Worm (Caenorhabditis elegans) whole organism, mixed stage, embryonic: ENCODE data around the gene F48A11.4.

Experiments used
- M03D4.4 ChIP-seq: sonication (generic microtip); optimal IDR thresholded peaks from 2 replicates; lab custom pipeline; 2017; ENCODE audit warnings: mild to moderate bottlenecking, missing genetic modification characterization, missing compliant biosample characterization
- bed-3 ChIP-seq: fragments of 200-800 bp; sonication (Bioruptor generic); optimal IDR thresholded peaks from 3 replicates; lab custom pipeline; 2018; ENCODE audit warnings: mild to moderate bottlenecking, missing genetic modification characterization, moderate library complexity, missing compliant biosample characterization
- blmp-1 ChIP-seq: fragments of 150-350 bp; optimal IDR thresholded peaks from 2 replicates; lab custom pipeline; 2014; ENCODE audit warnings: missing biosample characterization, missing genetic modification characterization
- ceh-39 ChIP-seq: fragments of 150-350 bp; optimal IDR thresholded peaks from 2 replicates; lab custom pipeline; 2014; ENCODE audit warnings: missing biosample characterization, missing genetic modification characterization
- ceh-43 ChIP-seq: fragments of 200-800 bp; sonication (Bioruptor generic); optimal IDR thresholded peaks from 2 replicates; lab custom pipeline; 2018; ENCODE audit warnings: mild to moderate bottlenecking, missing genetic modification characterization, moderate library complexity, missing compliant biosample characterization
- ceh-83 ChIP-seq: fragments of 200-800 bp; sonication (Bioruptor generic); optimal IDR thresholded peaks from 2 replicates; lab custom pipeline; 2018; ENCODE audit warnings: mild to moderate bottlenecking, missing genetic modification characterization, missing compliant biosample characterization
- ces-1 ChIP-seq: fragments of 150-350 bp; optimal IDR thresholded peaks from 2 replicates; lab custom pipeline; 2014; ENCODE audit warnings: missing biosample characterization, missing genetic modification reagents, missing genetic modification characterization
- cnd-1 ChIP-seq: fragments of 200-800 bp; sonication (Bioruptor generic); optimal IDR thresholded peaks from 2 replicates; lab custom pipeline; 2018; ENCODE audit warnings: mild to moderate bottlenecking, missing genetic modification characterization, missing compliant biosample characterization
- drap-1 ChIP-seq: fragments of 200-800 bp; sonication (Bioruptor generic); optimal IDR thresholded peaks from 3 replicates; lab custom pipeline; 2018; ENCODE audit warnings: mild to moderate bottlenecking, missing genetic modification characterization, missing compliant biosample characterization
- elt-1 ChIP-seq: sonication (generic microtip); optimal IDR thresholded peaks from 2 replicates; lab custom pipeline; 2017; ENCODE audit warnings: missing genetic modification characterization, mild to moderate bottlenecking, missing compliant biosample characterization, antibody characterized with exemption, moderate library complexity, borderline replicate concordance; ENCODE audit not compliant: insufficient read depth
- elt-3 ChIP-seq: fragments of 150-350 bp; optimal IDR thresholded peaks from 2 replicates; lab custom pipeline; 2014; ENCODE audit warnings: missing biosample characterization, missing genetic modification characterization
- flh-1 ChIP-seq: fragments of 200-800 bp; sonication (Bioruptor generic); optimal IDR thresholded peaks from 2 replicates; lab custom pipeline; 2018; ENCODE audit warnings: mild to moderate bottlenecking, missing genetic modification characterization, moderate library complexity, missing compliant biosample characterization
- ham-2 ChIP-seq: fragments of 200-800 bp; sonication (Bioruptor generic); optimal IDR thresholded peaks from 2 replicates; lab custom pipeline; 2018; ENCODE audit warnings: mild to moderate bottlenecking, missing genetic modification characterization, missing compliant biosample characterization
- hlh-1 ChIP-seq: fragments of 150-350 bp; optimal IDR thresholded peaks from 2 replicates; lab custom pipeline; 2014; ENCODE audit warnings: missing biosample characterization, missing genetic modification reagents, missing genetic modification characterization
- lin-13 ChIP-seq: fragments of 150-350 bp; optimal IDR thresholded peaks from 2 replicates; lab custom pipeline; 2014; ENCODE audit warnings: missing biosample characterization, missing genetic modification characterization
- lin-32 ChIP-seq: fragments of 200-800 bp; sonication (Bioruptor generic); optimal IDR thresholded peaks from 2 replicates; lab custom pipeline; 2018; ENCODE audit warnings: mild to moderate bottlenecking, missing genetic modification characterization, missing compliant biosample characterization
- lsy-2 ChIP-seq: fragments of 150-350 bp; optimal IDR thresholded peaks from 2 replicates; lab custom pipeline; 2014; ENCODE audit warnings: missing biosample characterization, missing genetic modification characterization
- mab-5 ChIP-seq: fragments of 150-350 bp; optimal IDR thresholded peaks from 2 replicates; lab custom pipeline; 2014; ENCODE audit warnings: missing biosample characterization, missing genetic modification characterization
- mep-1 ChIP-seq: fragments of 150-350 bp; optimal IDR thresholded peaks from 2 replicates; lab custom pipeline; 2017; ENCODE audit warnings: missing biosample characterization, missing genetic modification reagents, missing genetic modification characterization, inconsistent platforms
- mls-2 ChIP-seq: sonication (generic microtip); optimal IDR thresholded peaks from 2 replicates; lab custom pipeline; 2016; ENCODE audit warnings: mild to moderate bottlenecking, missing genetic modification characterization, moderate library complexity, missing compliant biosample characterization
- nhr-12 ChIP-seq: fragments of 150-350 bp; optimal IDR thresholded peaks from 2 replicates; lab custom pipeline; 2014; ENCODE audit warnings: missing biosample characterization, missing genetic modification characterization
- nhr-2 ChIP-seq: fragments of 150-350 bp; optimal IDR thresholded peaks from 2 replicates; lab custom pipeline; 2014; ENCODE audit warnings: missing biosample characterization, missing genetic modification characterization
- nhr-237 ChIP-seq: fragments of 150-350 bp; optimal IDR thresholded peaks from 2 replicates; lab custom pipeline; 2014; ENCODE audit warnings: missing biosample characterization, missing genetic modification characterization
- nhr-28 ChIP-seq: fragments of 150-350 bp; optimal IDR thresholded peaks from 2 replicates; lab custom pipeline; 2014; ENCODE audit warnings: missing biosample characterization, missing genetic modification characterization
- nhr-76 ChIP-seq: sonication (generic microtip); optimal IDR thresholded peaks from 2 replicates; lab custom pipeline; 2017; ENCODE audit warnings: missing biosample characterization, missing genetic modification characterization
- pha-4 ChIP-seq: fragments of 150-350 bp; optimal IDR thresholded peaks from 2 replicates; lab custom pipeline; 2018; ENCODE audit warnings: missing biosample characterization, missing genetic modification reagents, missing genetic modification characterization
- sem-2 ChIP-seq: fragments of 200-800 bp; sonication (Bioruptor generic); optimal IDR thresholded peaks from 2 replicates; lab custom pipeline; 2018; ENCODE audit warnings: mild to moderate bottlenecking, missing genetic modification characterization, missing compliant biosample characterization
- snpc-4 ChIP-seq: fragments of 150-350 bp; optimal IDR thresholded peaks from 2 replicates; lab custom pipeline; 2014; ENCODE audit warnings: missing biosample characterization, missing genetic modification characterization
- sptf-1 ChIP-seq: sonication (generic microtip); optimal IDR thresholded peaks from 2 replicates; lab custom pipeline; 2017; ENCODE audit warnings: mild to moderate bottlenecking, missing genetic modification characterization, moderate library complexity, missing compliant biosample characterization
- tbx-8 ChIP-seq: fragments of 200-800 bp; sonication (Bioruptor generic); optimal IDR thresholded peaks from 2 replicates; lab custom pipeline; 2018; ENCODE audit warnings: mild to moderate bottlenecking, missing genetic modification characterization, moderate library complexity, missing compliant biosample characterization
- unc-120 ChIP-seq: sonication (generic microtip); optimal IDR thresholded peaks from 2 replicates; lab custom pipeline; 2017; ENCODE audit warnings: missing genetic modification characterization, missing compliant biosample characterization; ENCODE audit not compliant: poor library complexity, severe bottlenecking
- unc-39 ChIP-seq: fragments of 150-350 bp; optimal IDR thresholded peaks from 2 replicates; lab custom pipeline; 2014; ENCODE audit warnings: missing biosample characterization, missing genetic modification characterization
- unc-62 ChIP-seq: fragments of 150-350 bp; optimal IDR thresholded peaks from 2 replicates; lab custom pipeline; 2014; ENCODE audit warnings: missing biosample characterization, missing genetic modification reagents, missing genetic modification characterization
- zip-8 ChIP-seq: fragments of 150-350 bp; optimal IDR thresholded peaks from 2 replicates; lab custom pipeline; 2014; ENCODE audit warnings: missing biosample characterization, missing genetic modification characterization
- ztf-11 ChIP-seq: fragments of 150-350 bp; optimal IDR thresholded peaks from 2 replicates; lab custom pipeline; 2014; ENCODE audit warnings: missing biosample characterization, missing genetic modification characterization

The F48A11.4 gene

ce11 chrII:216598-216997 is at the start of gene F48A11.4:
F48A11.4 (minus strand) TSS chrII:216621.
- TF ChIP-seq M03D4.4 (tag; lab: Kevin White, UChicago), result peak; percentile 46
- TF ChIP-seq drap-1, result peak; percentile 46
- no peak for TF ChIP-seq elt-3 (tag; lab: Kevin White, UChicago)
- peak; percentile 84 for TF ChIP-seq lsy-2 (tag; lab: Kevin White, UChicago)
- TF ChIP-seq nhr-28 (tag; lab: Kevin White, UChicago), result no peak
- no peak for TF ChIP-seq flh-1 (GFP tag; lab: Kevin White, UChicago)
- TF ChIP-seq lin-32 (GFP tag; lab: Kevin White, UChicago), result no peak
- peak; percentile 1 for TF ChIP-seq unc-120 (tag; lab: Kevin White, UChicago)
- peak; percentile 79 for TF ChIP-seq sptf-1 (tag; lab: Kevin White, UChicago)
- TF ChIP-seq ceh-39 (tag; lab: Kevin White, UChicago), result peak; percentile 63
- no peak for TF ChIP-seq nhr-12 (tag; lab: Kevin White, UChicago)
- no peak for TF ChIP-seq bed-3 (GFP tag; lab: Kevin White, UChicago)
- peak; percentile 86 for TF ChIP-seq mep-1 (tag; lab: Kevin White, UChicago)
- TF ChIP-seq nhr-76 (tag; lab: Kevin White, UChicago), result no peak
- peak; percentile 44 for TF ChIP-seq nhr-2 (tag; lab: Kevin White, UChicago)
- no peak for TF ChIP-seq ham-2 (GFP tag; lab: Kevin White, UChicago)
- peak; percentile 91 for TF ChIP-seq lin-13 (tag; lab: Kevin White, UChicago)
- TF ChIP-seq hlh-1 (tag; lab: Kevin White, UChicago), result no peak
- peak; percentile 92 for TF ChIP-seq pha-4
- TF ChIP-seq mls-2, result peak; percentile 29
- peak; percentile 4 for TF ChIP-seq tbx-8 (GFP tag; lab: Kevin White, UChicago)
- TF ChIP-seq unc-39 (tag; lab: Kevin White, UChicago), result no peak
- TF ChIP-seq unc-62, result peak; percentile 32
- peak; percentile 21 for TF ChIP-seq ztf-11
- no peak for TF ChIP-seq blmp-1 (tag; lab: Kevin White, UChicago)
- peak; percentile 89 for TF ChIP-seq nhr-237 (tag; lab: Kevin White, UChicago)
- TF ChIP-seq snpc-4, result no peak
- TF ChIP-seq sem-2, result no peak
- peak; percentile 39 for TF ChIP-seq ceh-83 (GFP tag; lab: Kevin White, UChicago)
- peak; percentile 52 for TF ChIP-seq zip-8 (tag; lab: Kevin White, UChicago)
- peak; percentile 68 for TF ChIP-seq ces-1 (GFP tag; lab: Kevin White, UChicago)
- no peak for TF ChIP-seq ceh-43
- TF ChIP-seq mab-5 (tag; lab: Kevin White, UChicago), result no peak
- no peak for TF ChIP-seq elt-1 (tag; lab: Kevin White, UChicago)
- TF ChIP-seq cnd-1, result peak; percentile 31

ce11 chrII:264053-264452 is 47.6 kb upstream of the F48A11.4 start, which contains the start of gene B0432.14:
B0432.14 (plus strand) TSS chrII:264353.
- TF ChIP-seq ceh-83 (GFP tag; lab: Kevin White, UChicago) (no peak), ztf-11 (no peak), ceh-43 (no peak), zip-8 (tag; lab: Kevin White, UChicago) (no peak), cnd-1 (no peak), mep-1 (tag; lab: Kevin White, UChicago) (no peak), sem-2 (no peak), unc-120 (tag; lab: Kevin White, UChicago) (no peak), nhr-76 (tag; lab: Kevin White, UChicago) (no peak), sptf-1 (tag; lab: Kevin White, UChicago) (no peak), bed-3 (GFP tag; lab: Kevin White, UChicago) (no peak), mab-5 (tag; lab: Kevin White, UChicago) (no peak)

ce11 chrII:263563-263962 is 47.1 kb upstream of the F48A11.4 start, which contains the start of gene scc-2:
scc-2 (minus strand) TSS chrII:263663.
- no peak for TF ChIP-seq mab-5 (tag; lab: Kevin White, UChicago)
- TF ChIP-seq ceh-43, result no peak
- TF ChIP-seq mep-1 (tag; lab: Kevin White, UChicago), result no peak
- no peak for TF ChIP-seq cnd-1
- no peak for TF ChIP-seq hlh-1 (tag; lab: Kevin White, UChicago)
- no peak for TF ChIP-seq elt-3 (tag; lab: Kevin White, UChicago)
- no peak for TF ChIP-seq ceh-39 (tag; lab: Kevin White, UChicago)
- TF ChIP-seq nhr-2 (tag; lab: Kevin White, UChicago), result no peak
- TF ChIP-seq ceh-83 (GFP tag; lab: Kevin White, UChicago), result no peak
- no peak for TF ChIP-seq pha-4
- no peak for TF ChIP-seq snpc-4
- TF ChIP-seq unc-39 (tag; lab: Kevin White, UChicago), result no peak
- TF ChIP-seq zip-8 (tag; lab: Kevin White, UChicago), result no peak
- no peak for TF ChIP-seq flh-1 (GFP tag; lab: Kevin White, UChicago)
- no peak for TF ChIP-seq sem-2
- TF ChIP-seq elt-1 (tag; lab: Kevin White, UChicago), result no peak
- TF ChIP-seq ztf-11, result no peak
